Worm (Caenorhabditis elegans): ENCODE results near the gene clec-117.

The clec-117 gene

DNA sequence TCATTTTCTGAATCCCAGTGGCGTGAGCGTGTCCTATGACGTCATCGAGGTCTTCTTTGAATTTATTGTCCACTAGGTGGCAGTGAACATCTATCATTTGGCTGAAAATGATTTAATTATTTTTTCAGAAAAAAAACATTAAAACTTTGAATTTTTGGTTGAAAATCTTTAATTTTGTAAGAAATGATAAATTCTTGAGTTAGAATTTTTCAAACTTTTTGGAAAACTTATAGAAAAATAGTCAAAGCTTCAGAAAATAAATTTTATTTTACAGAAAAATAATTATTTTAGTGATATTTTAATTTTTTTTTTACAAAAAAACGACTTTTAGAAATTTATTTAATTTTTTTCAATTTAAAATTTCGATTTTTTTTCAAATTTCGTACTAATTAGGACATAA is 18.2 kb downstream of the clec-117 start, which contains the start of gene B0432.8:
Gene B0432.8 (minus strand): TSS at position 101 of the 400 bp plus-strand sequence.
- TF ChIP-seq elt-3 (tag; optimal IDR thresholded peaks at IDR 0.05) (no peak), unc-86 (tag; optimal IDR thresholded peaks at IDR 0.05) (no peak), alr-1 (tag; optimal IDR thresholded peaks at IDR 0.05; ENCODE audit: borderline replicate concordance) (no peak), nhr-90 (tag; optimal IDR thresholded peaks at IDR 0.05; ENCODE audit: poor library complexity) (no peak)

DNA sequence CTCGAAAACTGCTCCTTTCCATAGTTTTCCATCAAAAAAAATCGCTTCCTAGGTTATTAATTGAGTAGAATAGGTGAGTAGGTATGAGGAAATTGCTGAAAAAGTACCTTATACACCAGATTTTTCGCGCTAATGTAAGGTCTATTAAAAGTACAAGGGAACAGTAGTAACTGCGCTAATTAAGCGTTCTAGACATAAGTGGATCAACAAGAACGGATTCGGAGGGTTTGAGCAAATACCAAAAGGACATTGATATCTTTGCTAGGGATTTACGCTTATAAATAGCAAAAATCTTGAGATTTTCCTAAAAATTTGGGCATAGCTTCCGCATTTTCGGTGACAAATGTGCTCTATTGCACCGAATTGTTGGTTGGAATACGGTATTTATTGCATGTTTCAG is 22.9 kb downstream of the clec-117 start, which contains the start of gene B0432.7:
Gene B0432.7 (minus strand): TSS at position 101 of the 400 bp plus-strand sequence.
- TF ChIP-seq swsn-7 (tag; optimal IDR thresholded peaks at IDR 0.05), result no peak
- TF ChIP-seq ceh-82 (tag; optimal IDR thresholded peaks at IDR 0.05), result no peak
- TF ChIP-seq nhr-85 (tag), result no peak
- no peak for TF ChIP-seq lin-14 (GFP tag; optimal IDR thresholded peaks at IDR 0.05)
- no peak for TF ChIP-seq nhr-19 (GFP tag; conservative IDR thresholded peaks at IDR 0.05)
- TF ChIP-seq nhr-71 (tag; optimal IDR thresholded peaks at IDR 0.05), result no peak
- no peak for TF ChIP-seq mep-1 (tag; optimal IDR thresholded peaks at IDR 0.05)
- no peak for TF ChIP-seq vab-15 (tag; optimal IDR thresholded peaks at IDR 0.05)
- TF ChIP-seq tlp-1 (tag; optimal IDR thresholded peaks at IDR 0.05), result no peak
- no peak for TF ChIP-seq C34B4.2 (tag; optimal IDR thresholded peaks at IDR 0.05)
- TF ChIP-seq F16B12.6 (tag; optimal IDR thresholded peaks at IDR 0.05), result no peak
- no peak for TF ChIP-seq dpl-1 (GFP tag; optimal IDR thresholded peaks at IDR 0.05)
- no peak for TF ChIP-seq hpl-2 (GFP tag; optimal IDR thresholded peaks at IDR 0.05)
- TF ChIP-seq nhr-84 (tag; optimal IDR thresholded peaks at IDR 0.05), result no peak
- TF ChIP-seq unc-86 (tag; optimal IDR thresholded peaks at IDR 0.05), result no peak
- TF ChIP-seq lsy-2 (tag; optimal IDR thresholded peaks at IDR 0.05), result no peak
- no peak for TF ChIP-seq aha-1 (tag; optimal IDR thresholded peaks at IDR 0.05)
- no peak for TF ChIP-seq rnt-1 (tag; optimal IDR thresholded peaks at IDR 0.05)
- TF ChIP-seq lin-35 (GFP tag; optimal IDR thresholded peaks at IDR 0.05), result no peak

DNA sequence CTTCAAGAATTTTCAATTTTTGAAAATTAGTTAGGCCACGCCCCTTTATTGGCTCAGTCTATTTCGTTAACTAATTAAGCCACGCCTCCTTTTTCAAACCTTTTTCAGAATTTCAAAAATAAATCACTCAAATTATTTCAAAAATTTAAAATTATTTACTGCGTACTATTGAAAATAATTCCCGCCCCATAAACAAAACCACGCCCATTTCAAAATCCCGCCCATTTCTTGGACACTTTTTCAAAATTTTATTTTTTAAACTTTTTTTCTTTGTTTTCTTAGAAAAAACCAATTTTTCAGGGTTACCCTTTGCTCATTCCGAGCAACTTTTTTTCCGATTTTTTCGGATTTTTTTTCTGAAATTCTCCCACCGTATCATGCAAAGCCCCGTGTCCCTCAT is 32.8 kb downstream of the clec-117 start, which contains the start of gene B0432.14:
Gene B0432.14 (plus strand): TSS at position 301 of the 400 bp plus-strand sequence.
- TF ChIP-seq nhr-77 (tag; optimal IDR thresholded peaks at IDR 0.05), result no peak
- no peak for TF ChIP-seq lin-13 (GFP tag; optimal IDR thresholded peaks at IDR 0.05)
- no peak for TF ChIP-seq elt-2 (tag; optimal IDR thresholded peaks at IDR 0.05)
- no peak for TF ChIP-seq ceh-90 (tag; optimal IDR thresholded peaks at IDR 0.05)
- TF ChIP-seq mab-9 (GFP tag; IDR thresholded peaks at IDR 0.05), result no peak
- TF ChIP-seq nhr-19 (GFP tag; conservative IDR thresholded peaks at IDR 0.05), result no peak
- TF ChIP-seq tbx-2 (tag; optimal IDR thresholded peaks at IDR 0.05), result no peak
- no peak for TF ChIP-seq lin-15B (tag; optimal IDR thresholded peaks at IDR 0.05)
- TF ChIP-seq ces-1 (GFP tag; optimal IDR thresholded peaks at IDR 0.05), result no peak
- no peak for TF ChIP-seq sox-4 (tag; optimal IDR thresholded peaks at IDR 0.05)
- TF ChIP-seq hpl-2 (GFP tag; optimal IDR thresholded peaks at IDR 0.05), result no peak
- TF ChIP-seq nhr-20 (tag; optimal IDR thresholded peaks at IDR 0.05), result no peak
- no peak for TF ChIP-seq aly-2 (tag; optimal IDR thresholded peaks at IDR 0.05)
- TF ChIP-seq ztf-11 (tag; optimal IDR thresholded peaks at IDR 0.05), result no peak
- no peak for TF ChIP-seq fkh-10 (GFP tag; optimal IDR thresholded peaks at IDR 0.05)
- no peak for TF ChIP-seq ceh-8 (GFP tag; optimal IDR thresholded peaks at IDR 0.05)

- no peak for TF ChIP-seq swsn-7 (tag; optimal IDR thresholded peaks at IDR 0.05)
- TF ChIP-seq snu-23 (GFP tag; optimal IDR thresholded peaks at IDR 0.05), result no peak
- TF ChIP-seq dpl-1 (GFP tag; optimal IDR thresholded peaks at IDR 0.05), result no peak
- no peak for TF ChIP-seq ceh-82 (tag; optimal IDR thresholded peaks at IDR 0.05)
- no peak for TF ChIP-seq hlh-17 (GFP tag; optimal IDR thresholded peaks at IDR 0.05; ENCODE audit: borderline replicate concordance)
- no peak for TF ChIP-seq lir-3 (tag; optimal IDR thresholded peaks at IDR 0.05; ENCODE audit: poor library complexity)
- no peak for TF ChIP-seq ces-1 (GFP tag; optimal IDR thresholded peaks at IDR 0.05)
- no peak for TF ChIP-seq hpl-2 (GFP tag; optimal IDR thresholded peaks at IDR 0.05)
- TF ChIP-seq nhr-19 (GFP tag; conservative IDR thresholded peaks at IDR 0.05), result no peak
- no peak for TF ChIP-seq tbx-2 (tag; optimal IDR thresholded peaks at IDR 0.05)
- no peak for TF ChIP-seq Y116A8C.19 (tag; optimal IDR thresholded peaks at IDR 0.05; ENCODE audit: borderline replicate concordance)
- no peak for TF ChIP-seq C34B4.2 (tag; optimal IDR thresholded peaks at IDR 0.05)
- TF ChIP-seq pqm-1 (tag; optimal IDR thresholded peaks at IDR 0.05), result no peak
- TF ChIP-seq fkh-10 (GFP tag; optimal IDR thresholded peaks at IDR 0.05), result no peak
- TF ChIP-seq nhr-71 (tag; optimal IDR thresholded peaks at IDR 0.05), result no peak
- TF ChIP-seq lin-39 (tag; optimal IDR thresholded peaks at IDR 0.05), result no peak
- TF ChIP-seq mdl-1 (tag; optimal IDR thresholded peaks at IDR 0.05), result no peak
- TF ChIP-seq elt-2 (tag; optimal IDR thresholded peaks at IDR 0.05), result no peak
- TF ChIP-seq lin-35 (GFP tag; optimal IDR thresholded peaks at IDR 0.05), result no peak
- no peak for TF ChIP-seq sox-4 (tag; optimal IDR thresholded peaks at IDR 0.05)
These were observed 33.2 kb downstream of the clec-117 start, which contains the start of gene scc-2 for ce11 chrII:263563-263962. Gene scc-2 (minus strand): TSS chrII:263663.

All from whole organism, L1 larva.